Worm (Caenorhabditis elegans) whole organism, midembryonic: ENCODE data around the gene cpna-2.
A peak's percentile ranks its signal among the peaks of the same experiment; 100 is the strongest.

Experiments used
- T22C8.4 ChIP-seq: fragments of 200-800 bp; sonication (Bioruptor generic); IDR thresholded peaks from 2 replicates; pipeline ENCODE4 v1.3.6; 2022; ENCODE audit warnings: missing genetic modification characterization, missing compliant biosample characterization
- cog-1 ChIP-seq: sonication (generic microtip); optimal IDR thresholded peaks from 2 replicates; lab custom pipeline; 2016; ENCODE audit warnings: missing genetic modification characterization, missing compliant biosample characterization
- flt-1 ChIP-seq: fragments of 200-800 bp; sonication (Bioruptor generic); IDR thresholded peaks from 2 replicates; pipeline ENCODE4 v1.3.6; 2022; ENCODE audit warnings: missing genetic modification characterization, missing compliant biosample characterization
- klf-2 ChIP-seq: fragments of 200-800 bp; sonication (Bioruptor generic); conservative IDR thresholded peaks from 2 replicates; pipeline ENCODE4 v1.3.6; 2022; ENCODE audit warnings: missing genetic modification reagents, missing genetic modification characterization, missing compliant biosample characterization
- med-1 ChIP-seq: sonication (generic microtip); optimal IDR thresholded peaks from 2 replicates; lab custom pipeline; 2017; ENCODE audit warnings: missing genetic modification characterization, mild to moderate bottlenecking, missing compliant biosample characterization, antibody characterized with exemption, missing genetic modification reagents; ENCODE audit not compliant: insufficient read depth
- ref-1 ChIP-seq: fragments of 200-800 bp; sonication (Bioruptor generic); conservative IDR thresholded peaks from 2 replicates; pipeline ENCODE4 v1.3.6; 2022; ENCODE audit warnings: missing genetic modification reagents, missing genetic modification characterization, missing compliant biosample characterization
- tab-1 ChIP-seq: fragments of 200-800 bp; sonication (Bioruptor generic); IDR thresholded peaks from 2 replicates; pipeline ENCODE4 v1.3.6; 2022; ENCODE audit warnings: missing genetic modification characterization, missing compliant biosample characterization
- ztf-23 ChIP-seq: fragments of 200-800 bp; sonication (Bioruptor generic); IDR thresholded peaks from 2 replicates; pipeline ENCODE4 v1.3.6; 2022; ENCODE audit warnings: missing genetic modification reagents, missing genetic modification characterization, missing compliant biosample characterization
- ztf-29 ChIP-seq: fragments of 200-800 bp; sonication (Bioruptor generic); IDR thresholded peaks from 2 replicates; pipeline ENCODE4 v1.3.6; 2022; ENCODE audit warnings: missing genetic modification reagents, missing genetic modification characterization, missing compliant biosample characterization

cpna-2 gene

DNA sequence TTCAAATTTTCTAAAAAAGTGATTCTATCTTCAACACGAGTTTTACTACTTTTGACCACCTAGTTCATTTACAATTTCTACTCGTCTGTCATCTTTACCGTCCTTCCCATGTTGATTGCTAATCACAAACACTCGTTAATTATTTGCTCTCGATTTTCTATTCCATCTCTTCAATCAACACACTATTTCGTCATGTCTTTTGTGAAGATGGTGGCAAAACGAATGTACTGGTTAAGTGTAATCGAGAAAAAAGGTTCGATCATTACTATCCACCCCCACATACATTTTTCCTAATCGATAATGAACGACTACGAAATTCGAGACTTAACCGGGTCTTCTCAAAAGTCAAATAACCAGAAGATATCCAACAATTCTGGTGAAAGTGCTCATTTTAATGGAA is at the start of gene cpna-2:
Gene cpna-2, plus strand, starts transcription at position 301 of the 400 bp plus-strand sequence.
- no peak for TF ChIP-seq cog-1
- TF ChIP-seq ztf-29 (GFP tag; lab: Robert Waterston, UW): no peak
- TF ChIP-seq ztf-23 (GFP tag; lab: Robert Waterston, UW): no peak
- no peak for TF ChIP-seq tab-1 (GFP tag; lab: Robert Waterston, UW)
- TF ChIP-seq ref-1: no peak
- TF ChIP-seq med-1 (GFP tag; lab: Kevin White, UChicago): no peak
- TF ChIP-seq T22C8.4 (GFP tag; lab: Robert Waterston, UW): no peak
- TF ChIP-seq klf-2 (GFP tag; lab: Robert Waterston, UW): no peak
- no peak for TF ChIP-seq flt-1

DNA sequence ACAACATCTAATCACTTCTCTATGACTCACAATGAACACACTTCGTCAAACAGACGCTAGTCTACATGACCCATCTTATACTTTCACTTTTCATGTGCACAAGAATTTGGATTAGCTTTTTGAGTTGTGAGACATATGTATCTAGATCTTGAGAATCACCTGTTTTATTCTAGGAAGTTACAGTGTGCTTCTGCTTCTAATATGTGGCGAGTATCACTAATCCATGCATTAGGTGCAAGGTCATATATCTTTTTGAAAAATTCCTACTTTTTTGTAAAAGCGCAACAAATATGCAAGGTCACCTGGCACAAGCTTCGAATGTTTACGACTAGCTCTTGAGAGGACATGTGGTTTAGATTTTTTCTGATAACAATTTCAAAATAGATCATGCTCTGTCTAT is 49.0 kb upstream of the cpna-2 start:
- TF ChIP-seq cog-1: no peak
- TF ChIP-seq klf-2 (GFP tag; lab: Robert Waterston, UW): no peak
- no peak for TF ChIP-seq ztf-23 (GFP tag; lab: Robert Waterston, UW)
- TF ChIP-seq flt-1: no peak
- TF ChIP-seq tab-1 (GFP tag; lab: Robert Waterston, UW): no peak
- no peak for TF ChIP-seq ref-1

DNA sequence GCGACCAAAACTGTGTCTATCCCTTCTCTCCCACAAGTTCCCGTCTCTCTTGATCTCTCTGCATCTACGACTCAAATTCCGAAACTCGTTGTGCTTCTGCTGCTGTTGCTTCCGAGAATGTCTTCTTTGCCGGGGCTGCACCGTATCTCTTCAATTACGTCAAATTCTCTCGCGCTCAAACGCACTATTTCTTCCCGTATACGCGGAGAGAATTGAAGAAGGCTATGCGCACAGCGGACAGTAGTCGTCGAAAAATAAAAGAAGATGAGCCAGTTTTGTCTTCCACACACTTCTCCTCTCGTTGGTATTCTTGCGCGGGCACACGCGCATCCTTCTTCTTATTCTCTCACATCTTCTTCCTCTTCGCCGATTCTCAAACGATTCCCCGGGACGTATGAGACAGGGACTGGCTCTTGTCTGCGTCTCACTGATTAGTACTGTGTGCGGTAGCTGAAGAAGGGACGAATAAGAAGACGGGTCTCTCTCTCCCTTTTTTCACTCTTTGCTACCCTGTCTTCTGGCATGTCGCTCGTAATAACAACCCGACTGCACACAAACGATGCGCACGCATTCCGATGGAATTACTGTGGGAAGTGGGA is 48.3 kb upstream of the cpna-2 start:
- TF ChIP-seq klf-2 (GFP tag; lab: Robert Waterston, UW): no peak
- no peak for TF ChIP-seq tab-1 (GFP tag; lab: Robert Waterston, UW)
- no peak for TF ChIP-seq ztf-29 (GFP tag; lab: Robert Waterston, UW)
- TF ChIP-seq ztf-23 (GFP tag; lab: Robert Waterston, UW): no peak
- no peak for TF ChIP-seq T22C8.4 (GFP tag; lab: Robert Waterston, UW)
- no peak for TF ChIP-seq med-1 (GFP tag; lab: Kevin White, UChicago)
- 0 out of 2 replicates have a peak, but pooled peaks have one; percentile 7 for TF ChIP-seq ref-1
- TF ChIP-seq cog-1: peak; percentile 24
- no peak for TF ChIP-seq flt-1

DNA sequence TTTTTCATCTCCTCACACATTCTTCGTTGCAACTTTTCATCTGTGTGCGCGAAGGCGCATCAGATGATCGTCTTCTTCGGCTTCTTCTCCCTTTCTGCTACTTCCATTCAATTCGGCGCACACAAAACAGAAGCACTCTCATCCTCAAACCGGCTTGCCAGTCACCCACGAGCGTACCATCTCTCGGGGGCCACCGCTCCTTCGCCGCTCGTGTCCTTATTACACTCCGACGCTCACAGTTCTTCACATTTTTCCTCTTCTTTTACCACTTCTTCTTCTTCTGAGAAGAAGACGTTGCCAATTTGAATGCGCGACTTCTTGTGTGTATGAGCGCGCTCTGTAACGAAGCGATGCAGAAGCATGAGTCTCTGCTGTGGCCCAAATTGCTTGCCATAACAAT is 46.2 kb upstream of the cpna-2 start:
- no peak for TF ChIP-seq ztf-23 (GFP tag; lab: Robert Waterston, UW)
- TF ChIP-seq ztf-29 (GFP tag; lab: Robert Waterston, UW): no peak
- no peak for TF ChIP-seq ref-1
- no peak for TF ChIP-seq klf-2 (GFP tag; lab: Robert Waterston, UW)
- no peak for TF ChIP-seq med-1 (GFP tag; lab: Kevin White, UChicago)
- no peak for TF ChIP-seq flt-1
- no peak for TF ChIP-seq cog-1
- TF ChIP-seq T22C8.4 (GFP tag; lab: Robert Waterston, UW): no peak
- TF ChIP-seq tab-1 (GFP tag; lab: Robert Waterston, UW): no peak

DNA sequence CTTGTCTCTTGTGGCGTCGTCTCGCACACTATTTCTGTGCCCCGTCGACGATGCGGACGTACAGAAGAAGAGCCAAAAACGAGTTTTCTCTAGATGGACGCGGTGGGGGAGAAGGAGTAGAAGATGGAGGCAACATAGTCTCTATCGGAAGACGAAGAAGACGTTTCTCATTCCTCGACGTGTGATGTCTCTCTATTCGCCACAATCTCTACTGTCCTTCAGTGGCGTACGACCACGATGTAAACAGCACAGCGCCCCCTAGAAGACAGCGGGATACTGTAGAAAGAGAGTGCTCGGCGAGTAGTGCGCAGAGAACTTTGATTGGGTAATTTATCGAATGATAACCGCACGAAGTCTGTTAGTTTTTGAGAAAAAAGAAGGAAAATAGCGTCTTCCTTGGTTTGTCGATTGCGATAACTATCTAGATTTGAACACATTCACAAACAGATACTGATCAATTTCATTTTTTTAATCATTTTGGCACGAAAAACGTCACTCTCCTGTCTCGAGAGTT is 45.1 kb upstream of the cpna-2 start:
- no peak for TF ChIP-seq ztf-29 (GFP tag; lab: Robert Waterston, UW)
- TF ChIP-seq flt-1: no peak
- TF ChIP-seq cog-1: no peak
- TF ChIP-seq T22C8.4 (GFP tag; lab: Robert Waterston, UW): no peak
- TF ChIP-seq ztf-23 (GFP tag; lab: Robert Waterston, UW): no peak
- no peak for TF ChIP-seq tab-1 (GFP tag; lab: Robert Waterston, UW)

DNA sequence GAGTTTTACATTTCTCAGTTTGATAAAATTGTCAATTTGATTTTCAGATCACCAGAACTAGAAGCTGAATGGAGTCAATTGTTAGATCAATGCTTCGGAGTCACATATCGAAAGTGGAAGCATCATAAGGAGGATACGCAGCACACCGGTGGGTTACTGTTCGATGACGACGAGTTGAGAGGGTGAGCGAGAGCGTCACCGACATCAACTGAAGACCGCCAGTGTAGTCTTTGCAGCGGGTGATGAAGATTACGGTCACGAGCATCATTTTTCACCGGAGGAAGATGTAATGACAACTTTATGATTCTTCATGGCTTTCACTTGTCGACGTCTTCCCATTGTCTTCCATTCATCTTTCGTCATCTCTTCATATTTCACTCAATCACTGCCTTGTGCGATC is 42.8 kb upstream of the cpna-2 start, which contains the start of gene lin-26:
Gene lin-26, plus strand, starts transcription at position 301 of the 400 bp plus-strand sequence.
- TF ChIP-seq med-1 (GFP tag; lab: Kevin White, UChicago) (no peak), ref-1 (no peak), ztf-29 (GFP tag; lab: Robert Waterston, UW) (no peak), ztf-23 (GFP tag; lab: Robert Waterston, UW) (no peak)

DNA sequence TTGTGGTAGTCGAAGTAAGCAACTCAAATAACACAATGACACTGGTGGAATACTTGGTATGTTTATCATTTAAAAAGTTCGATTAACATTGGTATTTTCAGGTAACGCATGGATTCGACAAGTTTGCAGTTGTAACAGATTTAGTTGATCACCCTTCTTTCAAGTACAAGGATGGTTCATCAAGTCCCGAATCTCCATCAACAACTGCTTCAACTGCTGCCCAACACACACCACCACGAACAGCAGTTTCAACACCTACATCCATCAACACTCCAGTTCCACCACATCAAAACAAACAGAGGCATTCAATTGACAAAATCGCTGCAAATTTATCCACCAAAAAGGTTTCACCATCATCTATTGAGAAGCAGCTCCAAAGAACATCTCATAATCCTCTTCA is 42.2 kb upstream of the cpna-2 start:
- TF ChIP-seq ref-1: no peak
- TF ChIP-seq tab-1 (GFP tag; lab: Robert Waterston, UW): no peak
- no peak for TF ChIP-seq T22C8.4 (GFP tag; lab: Robert Waterston, UW)
- no peak for TF ChIP-seq cog-1
- TF ChIP-seq ztf-29 (GFP tag; lab: Robert Waterston, UW): no peak
- TF ChIP-seq klf-2 (GFP tag; lab: Robert Waterston, UW): no peak
- TF ChIP-seq ztf-23 (GFP tag; lab: Robert Waterston, UW): no peak
- TF ChIP-seq flt-1: no peak
- no peak for TF ChIP-seq med-1 (GFP tag; lab: Kevin White, UChicago)

DNA sequence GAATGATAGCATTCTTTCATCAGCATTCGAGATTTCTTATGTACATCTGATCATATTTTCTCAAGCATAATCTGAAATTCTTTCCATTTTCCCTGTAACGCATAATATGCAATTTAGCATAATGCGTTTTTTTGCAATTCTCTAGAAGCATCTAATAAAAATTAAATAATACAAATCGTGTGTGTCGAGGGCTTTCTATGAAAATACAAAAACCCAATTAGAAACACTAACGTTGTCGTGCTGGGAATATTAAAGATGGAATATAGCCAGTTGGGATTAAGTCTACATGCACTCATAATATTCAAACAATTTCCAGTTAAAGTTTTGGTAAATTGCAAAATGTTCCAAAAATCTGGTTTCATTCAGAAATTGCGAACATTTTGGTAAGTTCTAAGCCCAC is 40.1 kb upstream of the cpna-2 start, which contains the start of gene F18A1.1:
Gene F18A1.1, plus strand, starts transcription at position 301 of the 400 bp plus-strand sequence.
- TF ChIP-seq flt-1 (no peak), ref-1 (no peak), tab-1 (GFP tag; lab: Robert Waterston, UW) (no peak), ztf-23 (GFP tag; lab: Robert Waterston, UW) (no peak), ztf-29 (GFP tag; lab: Robert Waterston, UW) (no peak), med-1 (GFP tag; lab: Kevin White, UChicago) (no peak), T22C8.4 (GFP tag; lab: Robert Waterston, UW) (no peak), klf-2 (GFP tag; lab: Robert Waterston, UW) (no peak), cog-1 (no peak)

DNA sequence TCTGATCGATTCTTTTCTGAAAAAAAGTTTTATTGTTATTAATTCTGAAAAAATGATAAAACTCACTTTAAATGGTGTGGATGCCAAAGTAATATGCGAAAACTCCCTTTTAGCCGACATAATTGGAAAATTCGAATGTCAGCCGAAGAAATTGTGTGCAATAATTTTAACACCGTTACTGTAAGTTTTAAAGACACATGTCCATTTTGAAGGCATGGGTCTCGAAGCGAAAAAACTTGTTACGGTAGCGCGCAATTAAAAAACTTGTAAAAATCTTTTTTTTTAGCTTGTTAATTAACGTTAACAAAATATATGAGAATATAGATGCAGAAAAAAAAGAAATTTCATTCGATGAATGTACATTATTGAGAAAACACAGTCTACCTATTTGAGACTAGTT is 34.3 kb upstream of the cpna-2 start, which contains the start of gene pid-1:
Gene pid-1, minus strand, starts transcription at position 173 of the 400 bp plus-strand sequence.
- no peak for TF ChIP-seq T22C8.4 (GFP tag; lab: Robert Waterston, UW)
- TF ChIP-seq ref-1: no peak
- no peak for TF ChIP-seq klf-2 (GFP tag; lab: Robert Waterston, UW)
- no peak for TF ChIP-seq tab-1 (GFP tag; lab: Robert Waterston, UW)

DNA sequence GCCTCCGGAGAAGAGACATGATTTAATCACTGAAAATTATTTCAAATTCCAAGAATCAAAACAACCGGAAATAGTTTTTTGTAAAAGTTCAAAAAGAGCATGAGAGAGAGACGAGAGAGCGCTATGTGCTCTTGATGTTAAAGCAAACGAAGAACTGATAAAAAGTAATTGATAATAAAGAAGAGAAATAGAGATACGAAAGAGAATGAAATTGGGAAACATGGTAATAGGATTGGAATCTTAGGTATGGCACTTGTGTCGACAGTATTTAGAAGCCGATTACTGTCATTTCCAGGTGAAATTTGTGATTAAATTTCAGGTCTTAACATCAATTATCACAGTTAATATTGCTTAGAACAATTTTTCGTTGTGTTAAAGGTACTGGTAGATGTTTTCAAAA is 30.8 kb upstream of the cpna-2 start, which contains the start of gene nhx-2:
Gene nhx-2, minus strand, starts transcription at position 29 of the 400 bp plus-strand sequence.
- TF ChIP-seq cog-1 (no peak), flt-1 (no peak)
